Worm (Caenorhabditis elegans) whole organism, early embryonic: Measurements from ENCODE around the gene srz-99.

Experiments
- B0310.2 ChIP-seq: sonication (generic microtip); optimal IDR thresholded peaks from 2 replicates; lab custom pipeline; 2016; ENCODE audit warnings: mild to moderate bottlenecking, missing genetic modification characterization, missing compliant biosample characterization
- F13C5.2 ChIP-seq: sonication (generic microtip); optimal IDR thresholded peaks from 2 replicates; lab custom pipeline; 2017; ENCODE audit warnings: mild to moderate bottlenecking, missing genetic modification characterization, inconsistent platforms, missing compliant biosample characterization
- aly-1 ChIP-seq: sonication (generic microtip); optimal IDR thresholded peaks from 2 replicates; lab custom pipeline; 2016; ENCODE audit warnings: missing genetic modification characterization, missing compliant biosample characterization
- ama-1 ChIP-seq: fragments of 150-350 bp; optimal IDR thresholded peaks from 2 replicates; lab custom pipeline; 2014
- ceh-13 ChIP-seq: fragments of 200-800 bp; sonication (Bioruptor generic); optimal IDR thresholded peaks from 2 replicates; lab custom pipeline; 2018; ENCODE audit warnings: mild to moderate bottlenecking, missing genetic modification characterization, missing compliant biosample characterization
- ceh-36 ChIP-seq: sonication (generic microtip); optimal IDR thresholded peaks from 2 replicates; lab custom pipeline; 2016; ENCODE audit warnings: missing genetic modification characterization, inconsistent platforms, missing compliant biosample characterization
- ets-7 ChIP-seq: sonication (generic microtip); optimal IDR thresholded peaks from 2 replicates; lab custom pipeline; 2016; ENCODE audit warnings: missing genotype, missing genetic modification characterization, missing compliant biosample characterization
- flt-1 ChIP-seq: fragments of 200-800 bp; sonication (Bioruptor generic); IDR thresholded peaks from 2 replicates; pipeline ENCODE4 v1.3.6; 2022; ENCODE audit warnings: missing genetic modification characterization, missing compliant biosample characterization
- hmbx-1 ChIP-seq: sonication (generic microtip); optimal IDR thresholded peaks from 2 replicates; lab custom pipeline; 2016; ENCODE audit warnings: mild to moderate bottlenecking, missing genetic modification characterization, missing compliant biosample characterization
- hmg-4 ChIP-seq: fragments of 200-800 bp; sonication (Bioruptor generic); optimal IDR thresholded peaks from 2 replicates; lab custom pipeline; 2018; ENCODE audit warnings: mild to moderate bottlenecking, missing genetic modification characterization, missing compliant biosample characterization
- hnd-1 ChIP-seq: sonication (generic microtip); optimal IDR thresholded peaks from 2 replicates; lab custom pipeline; 2016; ENCODE audit warnings: missing genetic modification characterization, missing compliant biosample characterization
- pes-1 ChIP-seq: fragments of 200-800 bp; sonication (Bioruptor generic); IDR thresholded peaks from 2 replicates; pipeline ENCODE4 v1.3.6; 2022; ENCODE audit warnings: missing genetic modification reagents, missing genetic modification characterization, missing compliant biosample characterization
- scrt-1 ChIP-seq: fragments of 200-800 bp; sonication (Bioruptor generic); IDR thresholded peaks from 2 replicates; pipeline ENCODE4 v1.3.6; 2022; ENCODE audit warnings: missing genetic modification characterization, missing compliant biosample characterization
- sea-1 ChIP-seq: fragments of 200-800 bp; sonication (Bioruptor generic); conservative IDR thresholded peaks from 2 replicates; pipeline ENCODE4 v1.3.6; 2022; ENCODE audit warnings: missing genetic modification characterization, missing compliant biosample characterization
- tbx-11 ChIP-seq: fragments of 200-800 bp; sonication (Bioruptor generic); IDR thresholded peaks from 2 replicates; pipeline ENCODE4 v1.3.6; 2022; ENCODE audit warnings: missing genetic modification characterization, missing compliant biosample characterization
- tbx-37 ChIP-seq: fragments of 200-800 bp; sonication (Bioruptor generic); conservative IDR thresholded peaks from 2 replicates; pipeline ENCODE4 v1.3.6; 2022; ENCODE audit warnings: missing genetic modification reagents, missing genetic modification characterization, missing compliant biosample characterization
- tra-4 ChIP-seq: sonication (generic microtip); optimal IDR thresholded peaks from 2 replicates; lab custom pipeline; 2017; ENCODE audit warnings: missing genetic modification characterization, missing compliant biosample characterization

Gene srz-99

ce11 chrV:16716574-16716973, 13.5 kb upstream of the srz-99 start, which contains the start of gene srh-137:
srh-137 (minus strand) TSS chrV:16716674.
- TF ChIP-seq ama-1 (lab: Kevin White, UChicago), result no peak
- TF ChIP-seq tbx-11 (GFP tag; lab: Robert Waterston, UW), result no peak
- no peak for TF ChIP-seq hnd-1 (tag; lab: Kevin White, UChicago)
- TF ChIP-seq ceh-36 (tag; lab: Kevin White, UChicago), result no peak
- TF ChIP-seq ceh-13, result no peak
- no peak for TF ChIP-seq pes-1
- TF ChIP-seq tra-4, result no peak
- no peak for TF ChIP-seq hmg-4 (GFP tag; lab: Kevin White, UChicago)
- TF ChIP-seq F13C5.2 (tag; lab: Kevin White, UChicago), result no peak
- TF ChIP-seq flt-1 (GFP tag; lab: Robert Waterston, UW), result no peak

- TF ChIP-seq aly-1 (tag; lab: Kevin White, UChicago), result no peak
- TF ChIP-seq ceh-36 (tag; lab: Kevin White, UChicago), result no peak
- no peak for TF ChIP-seq hmbx-1 (tag; lab: Kevin White, UChicago)
These were observed 6.3 kb upstream of the srz-99 start, which contains the start of gene nhr-112 for ce11 chrV:16723744-16724143. nhr-112 (minus strand) TSS chrV:16723844.

- TF ChIP-seq F13C5.2 (tag; lab: Kevin White, UChicago) (no peak), hmbx-1 (tag; lab: Kevin White, UChicago) (no peak), sea-1 (GFP tag; lab: Robert Waterston, UW) (no peak), ceh-13 (no peak), tbx-37 (GFP tag; lab: Robert Waterston, UW) (no peak), aly-1 (tag; lab: Kevin White, UChicago) (no peak), tra-4 (no peak), ama-1 (lab: Kevin White, UChicago) (no peak), tbx-11 (GFP tag; lab: Robert Waterston, UW) (no peak), hnd-1 (tag; lab: Kevin White, UChicago) (no peak), scrt-1 (GFP tag; lab: Robert Waterston, UW) (no peak), pes-1 (no peak), flt-1 (GFP tag; lab: Robert Waterston, UW) (no peak)
These were observed 5.5 kb upstream of the srz-99 start for ce11 chrV:16724574-16724973.

ce11 chrV:16725955-16726354, 4.1 kb upstream of the srz-99 start:
- no peak for TF ChIP-seq ama-1 (lab: Kevin White, UChicago)
- TF ChIP-seq F13C5.2 (tag; lab: Kevin White, UChicago), result no peak
- TF ChIP-seq pes-1, result no peak
- TF ChIP-seq tbx-11 (GFP tag; lab: Robert Waterston, UW), result no peak
- no peak for TF ChIP-seq ets-7 (tag; lab: Kevin White, UChicago)

ce11 chrV:16726915-16727314, 3.1 kb upstream of the srz-99 start, which contains the start of gene T25E12.14:
T25E12.14 (plus strand) TSS chrV:16727215.
- no peak for TF ChIP-seq tra-4

- TF ChIP-seq scrt-1 (GFP tag; lab: Robert Waterston, UW), result no peak
- no peak for TF ChIP-seq aly-1 (tag; lab: Kevin White, UChicago)
- TF ChIP-seq ceh-13, result no peak
These were observed 1.6 kb upstream of the srz-99 start, which contains the start of gene fbxa-127 for ce11 chrV:16728431-16728830. fbxa-127 (plus strand) TSS chrV:16728731.

- TF ChIP-seq ets-7 (tag; lab: Kevin White, UChicago), result no peak
- no peak for TF ChIP-seq tbx-37 (GFP tag; lab: Robert Waterston, UW)
- no peak for TF ChIP-seq hnd-1 (tag; lab: Kevin White, UChicago)
- no peak for TF ChIP-seq B0310.2 (tag; lab: Kevin White, UChicago)
- TF ChIP-seq tbx-11 (GFP tag; lab: Robert Waterston, UW), result no peak
- no peak for TF ChIP-seq pes-1
- TF ChIP-seq sea-1 (GFP tag; lab: Robert Waterston, UW), result no peak
- TF ChIP-seq ceh-36 (tag; lab: Kevin White, UChicago), result no peak
- TF ChIP-seq hmbx-1 (tag; lab: Kevin White, UChicago), result no peak
- TF ChIP-seq flt-1 (GFP tag; lab: Robert Waterston, UW), result no peak
- no peak for TF ChIP-seq hmg-4 (GFP tag; lab: Kevin White, UChicago)
- TF ChIP-seq ceh-13, result no peak
- no peak for TF ChIP-seq F13C5.2 (tag; lab: Kevin White, UChicago)
- no peak for TF ChIP-seq scrt-1 (GFP tag; lab: Robert Waterston, UW)
- no peak for TF ChIP-seq aly-1 (tag; lab: Kevin White, UChicago)
- TF ChIP-seq tra-4, result no peak
These were observed 1.5 kb downstream of the srz-99 start, which contains the start of gene srz-100 for ce11 chrV:16731600-16731999. srz-100 (plus strand) TSS chrV:16731900.

- TF ChIP-seq tbx-11 (GFP tag; lab: Robert Waterston, UW) (no peak), hmbx-1 (tag; lab: Kevin White, UChicago) (no peak), ceh-36 (tag; lab: Kevin White, UChicago) (no peak), ets-7 (tag; lab: Kevin White, UChicago) (no peak), hmg-4 (GFP tag; lab: Kevin White, UChicago) (no peak), ama-1 (lab: Kevin White, UChicago) (no peak), aly-1 (tag; lab: Kevin White, UChicago) (no peak), sea-1 (GFP tag; lab: Robert Waterston, UW) (no peak)
These were observed 3.6 kb downstream of the srz-99 start, which contains the start of gene T25E12.16 for ce11 chrV:16733681-16734080. T25E12.16 (minus strand) TSS chrV:16733781.
